ENCODE assay signal across 3 worm cellular contexts in genomic region chrIII:1163203-1163602, ce11.
A peak's percentile ranks its signal among the peaks of the same experiment; 100 is the strongest.
TF ChIP-seq lines count a peak whose summit lies in the region.

No protein-coding gene starts in this region.

TF ChIP-seq in whole organism, L3 larva, 47 proteins besides CTCF, POLR2A, EP300 and RAD21:
- TF ChIP-seq elt-2 (tag; optimal IDR thresholded peaks at IDR 0.05; lab: Kevin White, UChicago) (peak; percentile 7), skn-1 (tag; optimal IDR thresholded peaks at IDR 0.05; lab: Kevin White, UChicago) (no peak), R02D3.7 (tag; optimal IDR thresholded peaks at IDR 0.05; lab: Kevin White, UChicago) (no peak), unc-39 (tag; optimal IDR thresholded peaks at IDR 0.05; lab: Kevin White, UChicago) (no peak)

TF ChIP-seq in whole organism, L4 larva, 104 proteins besides CTCF, POLR2A, EP300 and RAD21:
- TF ChIP-seq dmd-6 (GFP tag; IDR thresholded peaks at IDR 0.05; lab: Robert Waterston, UW): 0 out of 2 replicates have a peak, but pooled peaks have one; percentile 9
- no peak for TF ChIP-seq D1046.2 (GFP tag; IDR thresholded peaks at IDR 0.05; lab: Robert Waterston, UW)
- 0 out of 2 replicates have a peak, but pooled peaks have one; percentile 15 for TF ChIP-seq hmg-1.1 (GFP tag; IDR thresholded peaks at IDR 0.05; lab: Robert Waterston, UW)
- peak; percentile 52; the same call in 1 of the 2 replicates for TF ChIP-seq egl-43 (GFP tag; IDR thresholded peaks at IDR 0.05; lab: Robert Waterston, UW)
- no peak for TF ChIP-seq lir-3 (tag; optimal IDR thresholded peaks at IDR 0.05; lab: Kevin White, UChicago)
- 0 out of 2 replicates have a peak, but pooled peaks have one; percentile 29 for TF ChIP-seq vab-7 (GFP tag; IDR thresholded peaks at IDR 0.05; lab: Robert Waterston, UW)
- TF ChIP-seq pha-4 (GFP tag; IDR thresholded peaks at IDR 0.05; lab: Robert Waterston, UW): 0 out of 2 replicates have a peak, but pooled peaks have one; percentile 37
- no peak for TF ChIP-seq pha-4 (tag; optimal IDR thresholded peaks at IDR 0.05; lab: Kevin White, UChicago)
- no peak for TF ChIP-seq tra-1 (GFP tag; IDR thresholded peaks at IDR 0.05; lab: Robert Waterston, UW)
- TF ChIP-seq hlh-30 (tag; optimal IDR thresholded peaks at IDR 0.05; lab: Kevin White, UChicago; ENCODE audit: insufficient read depth): no peak
- TF ChIP-seq lin-38 (GFP tag; IDR thresholded peaks at IDR 0.05; lab: Robert Waterston, UW): peak; percentile 68
- peak in 1 of 2 experiments; percentile 19 for TF ChIP-seq daf-16 (GFP tag; optimal IDR thresholded peaks at IDR 0.05; lab: Kevin White, UChicago)
- TF ChIP-seq daf-16 (tag; optimal IDR thresholded peaks at IDR 0.05; lab: Kevin White, UChicago): no peak
- TF ChIP-seq aha-1 (tag; lab: Kevin White, UChicago): no peak
- no peak for TF ChIP-seq dmd-9 (GFP tag; IDR thresholded peaks at IDR 0.05; lab: Robert Waterston, UW)
- no peak for TF ChIP-seq ztf-11 (tag; optimal IDR thresholded peaks at IDR 0.05; lab: Kevin White, UChicago)
- peak; percentile 59; the same call in 1 of the 2 replicates for TF ChIP-seq lim-7 (GFP tag; IDR thresholded peaks at IDR 0.05; lab: Robert Waterston, UW)

TF ChIP-seq in whole organism, young adult, 124 proteins besides CTCF, POLR2A, EP300 and RAD21:
- peak; percentile 68 for TF ChIP-seq him-1 (tag; optimal IDR thresholded peaks at IDR 0.05; lab: Kevin White, UChicago)
- no peak for TF ChIP-seq unc-130 (GFP tag; optimal IDR thresholded peaks at IDR 0.05; lab: Kevin White, UChicago)
- no peak for TF ChIP-seq nhr-120 (GFP tag; IDR thresholded peaks at IDR 0.05; lab: Robert Waterston, UW)
- TF ChIP-seq mxl-1 (tag; optimal IDR thresholded peaks at IDR 0.05; lab: Kevin White, UChicago): peak; percentile 16
- peak; percentile 70 for TF ChIP-seq rpc-1 (optimal IDR thresholded peaks at IDR 0.05; lab: Kevin White, UChicago)
- peak; percentile 81 for TF ChIP-seq rpc-1 (tag; optimal IDR thresholded peaks at IDR 0.05; lab: Kevin White, UChicago)
- TF ChIP-seq bed-2 (GFP tag; IDR thresholded peaks at IDR 0.05; lab: Robert Waterston, UW): no peak
- no peak for TF ChIP-seq ccch-3 (GFP tag; optimal IDR thresholded peaks at IDR 0.05; lab: Kevin White, UChicago)
- no peak for TF ChIP-seq chd-7 (tag; optimal IDR thresholded peaks at IDR 0.05; lab: Kevin White, UChicago)
- TF ChIP-seq F37B4.10 (GFP tag; IDR thresholded peaks at IDR 0.05; lab: Robert Waterston, UW): no peak
- TF ChIP-seq lin-54 (GFP tag; optimal IDR thresholded peaks at IDR 0.05; lab: Kevin White, UChicago): peak; percentile 20
- no peak for TF ChIP-seq F57C9.4 (tag; optimal IDR thresholded peaks at IDR 0.05; lab: Kevin White, UChicago)
- TF ChIP-seq madf-6 (GFP tag; IDR thresholded peaks at IDR 0.05; lab: Robert Waterston, UW): no peak
- TF ChIP-seq lin-26 (GFP tag; IDR thresholded peaks at IDR 0.05; lab: Robert Waterston, UW): peak; percentile 75
- TF ChIP-seq ztf-18 (tag; optimal IDR thresholded peaks at IDR 0.05; lab: Kevin White, UChicago): peak; percentile 53
- peak; percentile 32; the same call in 1 of the 2 replicates for TF ChIP-seq dox-1 (GFP tag; IDR thresholded peaks at IDR 0.05; lab: Robert Waterston, UW)
- no peak for TF ChIP-seq zim-3 (tag; optimal IDR thresholded peaks at IDR 0.05; lab: Kevin White, UChicago)
- TF ChIP-seq Y53F4B.3 (GFP tag; IDR thresholded peaks at IDR 0.05; lab: Robert Waterston, UW): no peak
- TF ChIP-seq aptf-3 (GFP tag; IDR thresholded peaks at IDR 0.05; lab: Robert Waterston, UW): no peak
- TF ChIP-seq nhr-27 (tag; optimal IDR thresholded peaks at IDR 0.05; lab: Kevin White, UChicago): no peak
- peak; percentile 65 for TF ChIP-seq die-1 (tag; optimal IDR thresholded peaks at IDR 0.05; lab: Kevin White, UChicago)
- no peak for TF ChIP-seq F55B11.4 (tag; optimal IDR thresholded peaks at IDR 0.05; lab: Kevin White, UChicago; ENCODE audit: borderline replicate concordance, insufficient read depth)
- TF ChIP-seq tbp1 (GFP tag; optimal IDR thresholded peaks at IDR 0.05; lab: Kevin White, UChicago): peak; percentile 88
- TF ChIP-seq ama-1 (optimal IDR thresholded peaks at IDR 0.05; lab: Kevin White, UChicago): no peak
- TF ChIP-seq ama-1 (GFP tag; optimal IDR thresholded peaks at IDR 0.05; lab: Kevin White, UChicago): peak in 1 of 2 experiments; percentile 62
- TF ChIP-seq lsy-27 (tag; optimal IDR thresholded peaks at IDR 0.05; lab: Kevin White, UChicago; ENCODE audit: borderline replicate concordance, insufficient read depth): peak; percentile 10
- no peak for TF ChIP-seq efl-1 (GFP tag; optimal IDR thresholded peaks at IDR 0.05; lab: Kevin White, UChicago)
- TF ChIP-seq B0261.1 (tag; optimal IDR thresholded peaks at IDR 0.05; lab: Kevin White, UChicago): peak; percentile 70
- TF ChIP-seq D2030.7 (GFP tag; IDR thresholded peaks at IDR 0.05; lab: Robert Waterston, UW): peak; percentile 31
- TF ChIP-seq nhr-90 (tag; optimal IDR thresholded peaks at IDR 0.05; lab: Kevin White, UChicago): peak; percentile 42
- peak; percentile 3 for TF ChIP-seq snpc-4 (GFP tag; optimal IDR thresholded peaks at IDR 0.05; lab: Kevin White, UChicago)
- TF ChIP-seq snpc-4 (tag; optimal IDR thresholded peaks at IDR 0.05; lab: Kevin White, UChicago): no peak
- TF ChIP-seq lir-1 (GFP tag; conservative IDR thresholded peaks at IDR 0.05; lab: Robert Waterston, UW): no peak
- TF ChIP-seq hmg-1.2 (GFP tag; IDR thresholded peaks at IDR 0.05; lab: Robert Waterston, UW): peak; percentile 36; the same call in 1 of the 2 replicates
- 0 out of 2 replicates have a peak, but pooled peaks have one; percentile 9 for TF ChIP-seq ekl-4 (GFP tag; IDR thresholded peaks at IDR 0.05; lab: Robert Waterston, UW)
- TF ChIP-seq lsl-1 (GFP tag; optimal IDR thresholded peaks at IDR 0.05; lab: Kevin White, UChicago): peak; percentile 32
- 0 out of 2 replicates have a peak, but pooled peaks have one; percentile 57 for TF ChIP-seq nfyb-1 (GFP tag; IDR thresholded peaks at IDR 0.05; lab: Robert Waterston, UW)
- TF ChIP-seq snpc-3.4 (tag; optimal IDR thresholded peaks at IDR 0.05; lab: Kevin White, UChicago): peak; percentile 0
- no peak for TF ChIP-seq C17E4.6 (GFP tag; IDR thresholded peaks at IDR 0.05; lab: Robert Waterston, UW)
- TF ChIP-seq F49E8.2 (tag; optimal IDR thresholded peaks at IDR 0.05; lab: Kevin White, UChicago; ENCODE audit: insufficient read depth): peak; percentile 8
